Worm (Caenorhabditis elegans) whole organism, L3 larva: ENCODE results near the gene cyp-34A6.

ENCODE experiments used
- ceh-28 ChIP-seq: fragments of 150-350 bp; optimal IDR thresholded peaks from 2 replicates; lab custom pipeline; 2014; ENCODE audit warnings: missing biosample characterization, missing genetic modification reagents, missing genetic modification characterization
- egl-27 ChIP-seq: sonication (generic microtip); optimal IDR thresholded peaks from 4 replicates; lab custom pipeline; 2017; ENCODE audit warnings: missing biosample characterization, missing genetic modification reagents, missing genetic modification characterization
- fkh-10 ChIP-seq: sonication (generic microtip); optimal IDR thresholded peaks from 2 replicates; lab custom pipeline; 2017; ENCODE audit warnings: missing biosample characterization, missing genetic modification reagents, missing genetic modification characterization
- fos-1 ChIP-seq: fragments of 150-350 bp; optimal IDR thresholded peaks from 2 replicates; lab custom pipeline; 2014; ENCODE audit warnings: missing biosample characterization, missing genetic modification characterization
- jun-1 ChIP-seq: fragments of 150-350 bp; optimal IDR thresholded peaks from 2 replicates; lab custom pipeline; 2014; ENCODE audit warnings: missing biosample characterization, missing genetic modification reagents, missing genetic modification characterization
- pha-4 ChIP-seq: fragments of 150-350 bp; optimal IDR thresholded peaks from 2 replicates; lab custom pipeline; 2014; ENCODE audit warnings: missing biosample characterization, missing genetic modification reagents, missing genetic modification characterization
- unc-62 ChIP-seq: fragments of 150-350 bp; sonication (generic microtip); optimal IDR thresholded peaks from 4 replicates; lab custom pipeline; 2014; ENCODE audit warnings: missing biosample characterization, missing genetic modification reagents, missing genetic modification characterization
- zag-1 ChIP-seq: fragments of 150-350 bp; optimal IDR thresholded peaks from 2 replicates; lab custom pipeline; 2014; ENCODE audit warnings: missing biosample characterization, missing genetic modification characterization
- ztf-4 ChIP-seq: fragments of 150-350 bp; optimal IDR thresholded peaks from 2 replicates; lab custom pipeline; 2014; ENCODE audit warnings: missing biosample characterization, missing genetic modification characterization

DNA sequence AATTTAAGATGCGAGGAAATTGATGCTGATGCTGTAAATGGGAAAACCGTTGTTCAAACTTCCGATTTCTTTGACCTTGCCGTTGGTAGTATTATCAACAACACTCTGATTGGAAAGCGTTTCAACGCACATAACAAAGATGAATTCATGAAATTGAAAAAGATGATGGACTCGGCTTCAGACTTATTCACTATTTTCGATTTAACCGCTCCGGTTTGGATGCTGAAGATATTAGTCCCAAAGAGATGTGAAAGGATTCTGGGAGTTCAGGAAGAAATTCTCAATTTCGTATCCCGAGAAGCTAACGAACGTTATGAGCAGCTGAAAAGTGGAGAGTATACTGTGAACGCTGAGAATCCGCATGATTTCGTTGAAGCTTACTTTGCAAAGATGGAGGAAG, 17.8 kb downstream of the cyp-34A6 start:
- no peak for TF ChIP-seq fos-1 (tag; lab: Kevin White, UChicago)
- no peak for TF ChIP-seq pha-4 (tag; lab: Kevin White, UChicago)
- no peak for TF ChIP-seq unc-62 (GFP tag; lab: Kevin White, UChicago)
- TF ChIP-seq fkh-10 (GFP tag; lab: Kevin White, UChicago), result no peak
- TF ChIP-seq jun-1 (tag; lab: Kevin White, UChicago), result no peak
- no peak for TF ChIP-seq zag-1 (tag; lab: Kevin White, UChicago)
- no peak for TF ChIP-seq ceh-28 (tag; lab: Kevin White, UChicago)
- TF ChIP-seq egl-27 (tag; lab: Kevin White, UChicago), result no peak
- TF ChIP-seq ztf-4 (tag; lab: Kevin White, UChicago), result no peak
